Worm (Caenorhabditis elegans): ENCODE data around the gene B0252.1.

The B0252.1 gene

ce11 chrII:6888661-6889579 is 30.6 kb upstream of the B0252.1 start:
- no peak for TF ChIP-seq eor-1 (tag; optimal IDR thresholded peaks at IDR 0.05)
- peak; percentile 28 for TF ChIP-seq lin-39 (tag; optimal IDR thresholded peaks at IDR 0.05)
- peak; percentile 66 for TF ChIP-seq nhr-43 (tag; optimal IDR thresholded peaks at IDR 0.05; ENCODE audit: poor library complexity, severe bottlenecking)
- TF ChIP-seq ama-1 (optimal IDR thresholded peaks at IDR 0.05): peak; percentile 56

- TF ChIP-seq fos-1 (tag; optimal IDR thresholded peaks at IDR 0.05) (peak; percentile 17), fkh-10 (GFP tag; optimal IDR thresholded peaks at IDR 0.05) (no peak), ama-1 (optimal IDR thresholded peaks at IDR 0.05) (peak; percentile 78)
Observed at ce11 chrII:6889580-6889922, 29.9 kb upstream of the B0252.1 start.

- peak; percentile 13 for TF ChIP-seq lin-39 (tag; optimal IDR thresholded peaks at IDR 0.05)
- TF ChIP-seq mdl-1 (tag; optimal IDR thresholded peaks at IDR 0.05): no peak
- TF ChIP-seq sea-2 (GFP tag; optimal IDR thresholded peaks at IDR 0.05): no peak
- no peak for TF ChIP-seq nhr-76 (tag; optimal IDR thresholded peaks at IDR 0.05)
- TF ChIP-seq nhr-12 (tag; optimal IDR thresholded peaks at IDR 0.05): no peak
- peak; percentile 9 for TF ChIP-seq nfya-1 (tag; optimal IDR thresholded peaks at IDR 0.05; ENCODE audit: insufficient read depth)
- TF ChIP-seq ama-1 (optimal IDR thresholded peaks at IDR 0.05): peak; percentile 93
- peak; percentile 3 for TF ChIP-seq elt-2 (tag; optimal IDR thresholded peaks at IDR 0.05)
- TF ChIP-seq daf-12 (tag; optimal IDR thresholded peaks at IDR 0.05): no peak
- peak; percentile 37 for TF ChIP-seq pha-4 (tag; optimal IDR thresholded peaks at IDR 0.05)
Observed at ce11 chrII:6890095-6890494, 29.4 kb upstream of the B0252.1 start, which contains the start of gene acer-1. Gene acer-1 (minus strand): TSS chrII:6890400.

- TF ChIP-seq pha-4 (tag; optimal IDR thresholded peaks at IDR 0.05) (peak; percentile 81), ceh-16 (tag; optimal IDR thresholded peaks at IDR 0.05) (no peak), ama-1 (optimal IDR thresholded peaks at IDR 0.05) (peak; percentile 97), R02D3.7 (tag; optimal IDR thresholded peaks at IDR 0.05) (peak; percentile 14), lin-39 (tag; optimal IDR thresholded peaks at IDR 0.05) (peak; percentile 89), nhr-25 (tag; optimal IDR thresholded peaks at IDR 0.05) (no peak), hmg-11 (tag; optimal IDR thresholded peaks at IDR 0.05) (peak; percentile 35), nhr-23 (tag; optimal IDR thresholded peaks at IDR 0.05) (peak; percentile 51), lsy-12 (tag; optimal IDR thresholded peaks at IDR 0.05) (peak; percentile 42), pqm-1 (tag; optimal IDR thresholded peaks at IDR 0.05) (peak; percentile 72), lin-15B (tag; optimal IDR thresholded peaks at IDR 0.05) (peak; percentile 38), elt-2 (tag; optimal IDR thresholded peaks at IDR 0.05) (peak; percentile 67), nfya-1 (tag; optimal IDR thresholded peaks at IDR 0.05; ENCODE audit: insufficient read depth) (peak; percentile 66), elt-1 (tag; optimal IDR thresholded peaks at IDR 0.05) (no peak), aly-2 (tag; optimal IDR thresholded peaks at IDR 0.05) (no peak), nhr-43 (tag; optimal IDR thresholded peaks at IDR 0.05; ENCODE audit: poor library complexity, severe bottlenecking) (peak; percentile 68), snpc-4 (tag; optimal IDR thresholded peaks at IDR 0.05) (peak; percentile 33), jun-1 (tag; optimal IDR thresholded peaks at IDR 0.05) (peak; percentile 52), skn-1 (tag; optimal IDR thresholded peaks at IDR 0.05) (no peak), elt-3 (tag; optimal IDR thresholded peaks at IDR 0.05) (peak in 1 of 3 experiments; percentile 33), unc-39 (tag; optimal IDR thresholded peaks at IDR 0.05) (no peak), mdl-1 (tag; optimal IDR thresholded peaks at IDR 0.05) (peak; percentile 82), tbx-2 (tag; optimal IDR thresholded peaks at IDR 0.05) (peak; percentile 13)
Observed at ce11 chrII:6891176-6891575, 28.3 kb upstream of the B0252.1 start.

- TF ChIP-seq ceh-9 (tag; optimal IDR thresholded peaks at IDR 0.05) (no peak), nhr-11 (tag; optimal IDR thresholded peaks at IDR 0.05) (no peak), aly-2 (tag; optimal IDR thresholded peaks at IDR 0.05) (no peak), R02D3.7 (tag; optimal IDR thresholded peaks at IDR 0.05) (no peak), sea-2 (GFP tag; optimal IDR thresholded peaks at IDR 0.05) (no peak), nhr-12 (tag; optimal IDR thresholded peaks at IDR 0.05) (no peak), ceh-82 (tag; optimal IDR thresholded peaks at IDR 0.05) (no peak), unc-62 (GFP tag; optimal IDR thresholded peaks at IDR 0.05) (no peak), nhr-237 (tag; optimal IDR thresholded peaks at IDR 0.05) (no peak), jun-1 (tag; optimal IDR thresholded peaks at IDR 0.05) (peak; percentile 86), nhr-77 (tag; optimal IDR thresholded peaks at IDR 0.05) (no peak), ZK546.5 (tag; optimal IDR thresholded peaks at IDR 0.05) (no peak), fkh-10 (GFP tag; optimal IDR thresholded peaks at IDR 0.05) (no peak), tbx-2 (tag; optimal IDR thresholded peaks at IDR 0.05) (no peak), ztf-4 (tag; optimal IDR thresholded peaks at IDR 0.05) (no peak), lsy-12 (tag; optimal IDR thresholded peaks at IDR 0.05) (peak; percentile 64), egl-5 (tag; optimal IDR thresholded peaks at IDR 0.05) (no peak), nfya-1 (tag; optimal IDR thresholded peaks at IDR 0.05; ENCODE audit: insufficient read depth) (peak; percentile 46), fos-1 (tag; optimal IDR thresholded peaks at IDR 0.05) (no peak), nhr-67 (tag; optimal IDR thresholded peaks at IDR 0.05) (no peak), mml-1 (tag; optimal IDR thresholded peaks at IDR 0.05) (no peak), pha-4 (tag; optimal IDR thresholded peaks at IDR 0.05) (peak; percentile 50), hmg-11 (tag; optimal IDR thresholded peaks at IDR 0.05) (no peak), nhr-76 (tag; optimal IDR thresholded peaks at IDR 0.05) (no peak), elt-3 (tag; optimal IDR thresholded peaks at IDR 0.05) (no peak), zag-1 (tag; optimal IDR thresholded peaks at IDR 0.05) (no peak)
Observed at ce11 chrII:6891838-6892237, 27.6 kb upstream of the B0252.1 start.
